Worm (Caenorhabditis elegans): ENCODE data around the gene nhr-208.

- TF ChIP-seq elt-3 (tag; optimal IDR thresholded peaks at IDR 0.05) (no peak), flh-1 (GFP tag; optimal IDR thresholded peaks at IDR 0.05) (no peak), snpc-4 (tag; optimal IDR thresholded peaks at IDR 0.05) (no peak), ceh-39 (tag; optimal IDR thresholded peaks at IDR 0.05) (no peak), ceh-43 (GFP tag; optimal IDR thresholded peaks at IDR 0.05) (no peak)
These were observed 34.4 kb upstream of the nhr-208 start, which contains the start of gene R07B7.2 for ce11 chrV:12059719-12060118.

All from whole organism, mixed stage, embryonic.